Worm (Caenorhabditis elegans): ENCODE measurements around the gene gtf-2E1.

The gtf-2E1 gene

ce11 chrIV:17275281-17275680, 20.2 kb downstream of the gtf-2E1 start, which contains the start of gene lhfp-4:
TSS of gene lhfp-4 (plus strand) at chrIV:17275581.
- TF ChIP-seq fos-1 (tag; optimal IDR thresholded peaks at IDR 0.05), result no peak
- TF ChIP-seq F26F4.8 (GFP tag; conservative IDR thresholded peaks at IDR 0.05), result no peak
- TF ChIP-seq egl-27 (tag; optimal IDR thresholded peaks at IDR 0.05), result no peak
- no peak for TF ChIP-seq ztf-11 (tag; optimal IDR thresholded peaks at IDR 0.05)
- TF ChIP-seq nhr-25 (tag; optimal IDR thresholded peaks at IDR 0.05; ENCODE audit: borderline replicate concordance, insufficient read depth), result no peak
- TF ChIP-seq dpl-1 (GFP tag; optimal IDR thresholded peaks at IDR 0.05), result no peak
- no peak for TF ChIP-seq jun-1 (tag; optimal IDR thresholded peaks at IDR 0.05)
- no peak for TF ChIP-seq daf-8 (GFP tag; IDR thresholded peaks at IDR 0.05)
- no peak for TF ChIP-seq nhr-77 (tag; optimal IDR thresholded peaks at IDR 0.05)
- no peak for TF ChIP-seq aha-1 (tag)
- TF ChIP-seq snpc-1.2 (GFP tag; IDR thresholded peaks at IDR 0.05), result no peak
- no peak for TF ChIP-seq daf-16 (GFP tag; optimal IDR thresholded peaks at IDR 0.05)
- no peak for TF ChIP-seq daf-16 (tag; optimal IDR thresholded peaks at IDR 0.05)

ce11 chrIV:17276705-17277458, 21.8 kb downstream of the gtf-2E1 start, which contains the start of gene clec-196:
TSS of gene clec-196 (plus strand) at chrIV:17276956.
- TF ChIP-seq dpl-1 (GFP tag; optimal IDR thresholded peaks at IDR 0.05) (peak; percentile 39), ceh-62 (tag; optimal IDR thresholded peaks at IDR 0.05) (no peak), mes-2 (tag; optimal IDR thresholded peaks at IDR 0.05; ENCODE audit: poor library complexity, severe bottlenecking) (peak; percentile 1), pqm-1 (tag; optimal IDR thresholded peaks at IDR 0.05) (no peak), nhr-28 (tag; optimal IDR thresholded peaks at IDR 0.05) (no peak), lin-38 (GFP tag; IDR thresholded peaks at IDR 0.05) (peak; percentile 18), dve-1 (tag; optimal IDR thresholded peaks at IDR 0.05; ENCODE audit: insufficient read depth) (peak; percentile 4), hmg-1.1 (GFP tag; IDR thresholded peaks at IDR 0.05) (0 out of 2 replicates have a peak, but pooled peaks have one; percentile 22), aha-1 (tag) (peak; percentile 96)

- TF ChIP-seq T26A8.4 (GFP tag; IDR thresholded peaks at IDR 0.05) (0 out of 2 replicates have a peak, but pooled peaks have one; percentile 6), egl-43 (GFP tag; IDR thresholded peaks at IDR 0.05) (no peak), nhr-41 (GFP tag; IDR thresholded peaks at IDR 0.05) (no peak), skn-1 (tag; optimal IDR thresholded peaks at IDR 0.05) (peak; percentile 21), F26F4.8 (GFP tag; conservative IDR thresholded peaks at IDR 0.05) (no peak), zag-1 (tag; optimal IDR thresholded peaks at IDR 0.05) (no peak), vab-7 (GFP tag; IDR thresholded peaks at IDR 0.05) (no peak), hlh-30 (tag; optimal IDR thresholded peaks at IDR 0.05; ENCODE audit: insufficient read depth) (peak; percentile 12), daf-19 (GFP tag; conservative IDR thresholded peaks at IDR 0.05) (no peak), snpc-1.2 (GFP tag; IDR thresholded peaks at IDR 0.05) (peak; percentile 65; the same call in 1 of the 2 replicates), ama-1 (optimal IDR thresholded peaks at IDR 0.05) (no peak), mdl-1 (tag; optimal IDR thresholded peaks at IDR 0.05) (no peak), unc-62 (GFP tag; optimal IDR thresholded peaks at IDR 0.05 in 1 of 2) (no peak), unc-62 (tag; optimal IDR thresholded peaks at IDR 0.05) (no peak), mdt-29 (GFP tag; IDR thresholded peaks at IDR 0.05) (0 out of 2 replicates have a peak, but pooled peaks have one; percentile 54), lin-39 (tag; optimal IDR thresholded peaks at IDR 0.05) (no peak), dpl-1 (GFP tag; optimal IDR thresholded peaks at IDR 0.05) (no peak), daf-8 (GFP tag; IDR thresholded peaks at IDR 0.05) (no peak), madf-5 (GFP tag; IDR thresholded peaks at IDR 0.05) (0 out of 4 replicates have a peak, but pooled peaks of 1 of the 2 experiments have one; percentile 69), Y105C5A.15 (GFP tag; IDR thresholded peaks at IDR 0.05) (0 out of 2 replicates have a peak, but pooled peaks have one; percentile 37), arid-1 (GFP tag; conservative IDR thresholded peaks at IDR 0.05) (no peak), ceh-32 (tag; optimal IDR thresholded peaks at IDR 0.05; ENCODE audit: poor library complexity) (no peak), nhr-10 (tag; optimal IDR thresholded peaks at IDR 0.05) (no peak), daf-12 (tag; optimal IDR thresholded peaks at IDR 0.05) (no peak), ZK337.2 (GFP tag; IDR thresholded peaks at IDR 0.05) (no peak), hmg-1.1 (GFP tag; IDR thresholded peaks at IDR 0.05) (no peak), ceh-28 (tag; optimal IDR thresholded peaks at IDR 0.05) (no peak), set-16 (GFP tag; IDR thresholded peaks at IDR 0.05) (no peak), ctbp-1 (GFP tag; IDR thresholded peaks at IDR 0.05) (no peak), T20F7.1 (GFP tag; optimal IDR thresholded peaks at IDR 0.05) (no peak)
Observed at ce11 chrIV:17277459-17278173, 22.5 kb downstream of the gtf-2E1 start.

All from whole organism, L4 larva.